Worm (Caenorhabditis elegans) whole organism, late embryonic: ENCODE measurements around the gene F47C12.7.

Experiments
- T23F11.4 ChIP-seq: fragments of 200-800 bp; sonication (Bioruptor generic); optimal IDR thresholded peaks from 2 replicates; lab custom pipeline; 2018; ENCODE audit warnings: mild to moderate bottlenecking, missing genetic modification characterization, missing compliant biosample characterization
- ceh-19 ChIP-seq: fragments of 200-800 bp; sonication (Bioruptor generic); optimal IDR thresholded peaks from 2 replicates; lab custom pipeline; 2018; ENCODE audit warnings: mild to moderate bottlenecking, missing genetic modification characterization, missing compliant biosample characterization
- ceh-22 ChIP-seq: sonication (generic microtip); optimal IDR thresholded peaks from 2 replicates; lab custom pipeline; 2017; ENCODE audit warnings: missing biosample characterization, missing genetic modification characterization
- ceh-48 ChIP-seq: sonication (generic microtip); optimal IDR thresholded peaks from 2 replicates; lab custom pipeline; 2016; ENCODE audit warnings: missing genetic modification characterization, inconsistent platforms, missing compliant biosample characterization
- ceh-9 ChIP-seq: sonication (generic microtip); optimal IDR thresholded peaks from 2 replicates; lab custom pipeline; 2016; ENCODE audit warnings: mild to moderate bottlenecking, missing genetic modification characterization, inconsistent platforms, missing compliant biosample characterization
- elt-2 ChIP-seq: sonication (generic microtip); optimal IDR thresholded peaks from 2 replicates; lab custom pipeline; 2016; ENCODE audit warnings: missing genetic modification reagents, missing genetic modification characterization, missing compliant biosample characterization
- ets-4 ChIP-seq: sonication (generic microtip); optimal IDR thresholded peaks from 2 replicates; lab custom pipeline; 2016; ENCODE audit warnings: missing genetic modification characterization, missing compliant biosample characterization
- lim-6 ChIP-seq: sonication (generic microtip); optimal IDR thresholded peaks from 2 replicates; lab custom pipeline; 2016; ENCODE audit warnings: missing genetic modification characterization, missing compliant biosample characterization
- pag-3 ChIP-seq: sonication (generic microtip); optimal IDR thresholded peaks from 2 replicates; lab custom pipeline; 2016; ENCODE audit warnings: missing compliant biosample characterization, missing genetic modification characterization, borderline replicate concordance
- pax-1 ChIP-seq: fragments of 150-350 bp; optimal IDR thresholded peaks from 2 replicates; lab custom pipeline; 2014; ENCODE audit warnings: missing biosample characterization, missing genetic modification characterization
- unc-3 ChIP-seq, 2 experiments: fragments of 200-800 bp in 1 of 2; sonication (Bioruptor generic) in 1 of 2; sonication (generic microtip) in 1 of 2; conservative IDR thresholded peaks in 1 of 2; optimal IDR thresholded peaks in 1 of 2; 2 replicates each; pipeline versions ENCODE4 v1.3.6 to Lab custom; 2016 to 2022; ENCODE audit warnings: missing compliant biosample characterization in 2 of 2, missing genetic modification characterization in 2 of 2, missing genetic modification reagents in 1 of 2

- no peak for TF ChIP-seq T23F11.4 (GFP tag; lab: Kevin White, UChicago)
- no peak for TF ChIP-seq unc-3 (GFP tag; conservative IDR thresholded peaks at IDR 0.05; lab: Robert Waterston, UW)
- TF ChIP-seq unc-3 (tag; optimal IDR thresholded peaks at IDR 0.05; lab: Kevin White, UChicago): no peak
- no peak for TF ChIP-seq pag-3
- no peak for TF ChIP-seq pax-1 (tag; lab: Kevin White, UChicago)
- no peak for TF ChIP-seq lim-6 (tag; lab: Kevin White, UChicago)
- no peak for TF ChIP-seq ets-4 (tag; lab: Kevin White, UChicago)
- TF ChIP-seq ceh-19: no peak
- TF ChIP-seq ceh-9 (tag; lab: Kevin White, UChicago): no peak
- no peak for TF ChIP-seq elt-2 (tag; lab: Kevin White, UChicago)
- no peak for TF ChIP-seq ceh-48 (tag; lab: Kevin White, UChicago)
- TF ChIP-seq ceh-22 (tag; lab: Kevin White, UChicago): no peak
Measured at ce11 chrIV:3956095-3956494, 39.2 kb downstream of the F47C12.7 start, which contains the start of gene clec-73.
